Worm (Caenorhabditis elegans) whole organism, late embryonic: ENCODE data around the gene wdr-83.

ENCODE experiments used
- C08G9.2 ChIP-seq: sonication (generic microtip); optimal IDR thresholded peaks from 2 replicates; lab custom pipeline; 2016; ENCODE audit warnings: mild to moderate bottlenecking, missing genetic modification characterization, moderate library complexity, missing compliant biosample characterization
- C38D4.7 ChIP-seq: fragments of 200-800 bp; sonication (Bioruptor generic); optimal IDR thresholded peaks from 2 replicates; lab custom pipeline; 2018; ENCODE audit warnings: mild to moderate bottlenecking, missing genetic modification characterization, moderate library complexity, missing compliant biosample characterization
- K09A11.1 ChIP-seq: sonication (generic microtip); optimal IDR thresholded peaks from 2 replicates; lab custom pipeline; 2017; ENCODE audit warnings: antibody characterized with exemption, mild to moderate bottlenecking, missing genetic modification characterization, missing compliant biosample characterization; ENCODE audit not compliant: insufficient read depth
- Y22D7AL.16 ChIP-seq: sonication (generic microtip); optimal IDR thresholded peaks from 2 replicates; lab custom pipeline; 2016; ENCODE audit warnings: missing genetic modification characterization, missing compliant biosample characterization
- ahr-1 ChIP-seq: sonication (generic microtip); optimal IDR thresholded peaks from 2 replicates; lab custom pipeline; 2016; ENCODE audit warnings: missing genetic modification characterization, missing compliant biosample characterization
- ceh-18 ChIP-seq: sonication (generic microtip); optimal IDR thresholded peaks from 2 replicates; lab custom pipeline; 2016; ENCODE audit warnings: missing genetic modification characterization, missing compliant biosample characterization
- ceh-2 ChIP-seq: sonication (generic microtip); optimal IDR thresholded peaks from 2 replicates; lab custom pipeline; 2016; ENCODE audit warnings: missing genotype, missing genetic modification characterization, missing compliant biosample characterization
- ceh-24 ChIP-seq: sonication (generic microtip); optimal IDR thresholded peaks from 2 replicates; lab custom pipeline; 2016; ENCODE audit warnings: mild to moderate bottlenecking, missing genetic modification characterization, missing compliant biosample characterization
- ceh-31 ChIP-seq: sonication (generic microtip); optimal IDR thresholded peaks from 2 replicates; lab custom pipeline; 2016; ENCODE audit warnings: missing genetic modification characterization, missing compliant biosample characterization
- ceh-34 ChIP-seq: sonication (generic microtip); optimal IDR thresholded peaks from 2 replicates; lab custom pipeline; 2016; ENCODE audit warnings: mild to moderate bottlenecking, missing genetic modification characterization, missing compliant biosample characterization
- ceh-48 ChIP-seq: sonication (generic microtip); optimal IDR thresholded peaks from 2 replicates; lab custom pipeline; 2016; ENCODE audit warnings: missing genetic modification characterization, inconsistent platforms, missing compliant biosample characterization
- ceh-6 ChIP-seq: fragments of 200-800 bp; sonication (Bioruptor generic); optimal IDR thresholded peaks from 2 replicates; lab custom pipeline; 2018; ENCODE audit warnings: mild to moderate bottlenecking, missing genetic modification characterization, missing compliant biosample characterization
- ceh-9 ChIP-seq: sonication (generic microtip); optimal IDR thresholded peaks from 2 replicates; lab custom pipeline; 2016; ENCODE audit warnings: mild to moderate bottlenecking, missing genetic modification characterization, inconsistent platforms, missing compliant biosample characterization
- che-1 ChIP-seq: sonication (generic microtip); optimal IDR thresholded peaks from 2 replicates; lab custom pipeline; 2016; ENCODE audit warnings: mild to moderate bottlenecking, missing genetic modification characterization, missing compliant biosample characterization
- dmd-4 ChIP-seq: sonication (generic microtip); optimal IDR thresholded peaks from 2 replicates; lab custom pipeline; 2016; ENCODE audit warnings: borderline replicate concordance, missing genetic modification characterization, missing compliant biosample characterization
- elt-2 ChIP-seq: sonication (generic microtip); optimal IDR thresholded peaks from 2 replicates; lab custom pipeline; 2016; ENCODE audit warnings: missing genetic modification reagents, missing genetic modification characterization, missing compliant biosample characterization
- ets-4 ChIP-seq: sonication (generic microtip); optimal IDR thresholded peaks from 2 replicates; lab custom pipeline; 2016; ENCODE audit warnings: missing genetic modification characterization, missing compliant biosample characterization
- fax-1 ChIP-seq: sonication (generic microtip); optimal IDR thresholded peaks from 2 replicates; lab custom pipeline; 2016; ENCODE audit warnings: missing genotype, missing genetic modification characterization, missing compliant biosample characterization
- fkh-10 ChIP-seq: fragments of 150-350 bp; optimal IDR thresholded peaks from 2 replicates; lab custom pipeline; 2014; ENCODE audit warnings: missing biosample characterization, missing genetic modification reagents, missing genetic modification characterization
- fkh-6 ChIP-seq: sonication (generic microtip); optimal IDR thresholded peaks from 2 replicates; lab custom pipeline; 2016; ENCODE audit warnings: missing genetic modification characterization, missing compliant biosample characterization
- hlh-13 ChIP-seq: fragments of 200-800 bp; sonication (Bioruptor generic); optimal IDR thresholded peaks from 2 replicates; lab custom pipeline; 2018; ENCODE audit warnings: mild to moderate bottlenecking, missing genetic modification characterization, missing compliant biosample characterization
- hlh-15 ChIP-seq: sonication (generic microtip); optimal IDR thresholded peaks from 2 replicates; lab custom pipeline; 2016; ENCODE audit warnings: missing genetic modification characterization, missing compliant biosample characterization
- hlh-30 ChIP-seq: sonication (generic microtip); optimal IDR thresholded peaks from 2 replicates; lab custom pipeline; 2017; ENCODE audit warnings: antibody characterized with exemption, missing genetic modification characterization, missing compliant biosample characterization; ENCODE audit not compliant: insufficient read depth
- hlh-6 ChIP-seq: sonication (generic microtip); optimal IDR thresholded peaks from 2 replicates; lab custom pipeline; 2016; ENCODE audit warnings: missing genotype, missing genetic modification characterization, missing compliant biosample characterization
- madf-2 ChIP-seq: sonication (generic microtip); optimal IDR thresholded peaks from 2 replicates; lab custom pipeline; 2017; ENCODE audit warnings: missing genetic modification characterization, missing compliant biosample characterization
- nfya-1 ChIP-seq: sonication (generic microtip); optimal IDR thresholded peaks from 2 replicates; lab custom pipeline; 2017; ENCODE audit warnings: missing genetic modification characterization, mild to moderate bottlenecking, missing compliant biosample characterization, antibody characterized with exemption, moderate library complexity
- nhr-232 ChIP-seq: sonication (generic microtip); optimal IDR thresholded peaks from 2 replicates; lab custom pipeline; 2016; ENCODE audit warnings: missing genetic modification characterization, missing compliant biosample characterization
- odd-2 ChIP-seq: sonication (generic microtip); optimal IDR thresholded peaks from 2 replicates; lab custom pipeline; 2017; ENCODE audit warnings: antibody characterized with exemption, mild to moderate bottlenecking, missing genetic modification characterization, missing compliant biosample characterization
- pat-9 ChIP-seq: fragments of 200-800 bp; sonication (Bioruptor generic); optimal IDR thresholded peaks from 2 replicates; lab custom pipeline; 2018; ENCODE audit warnings: mild to moderate bottlenecking, missing genetic modification characterization, moderate library complexity, missing compliant biosample characterization
- pax-1 ChIP-seq: fragments of 150-350 bp; optimal IDR thresholded peaks from 2 replicates; lab custom pipeline; 2014; ENCODE audit warnings: missing biosample characterization, missing genetic modification characterization
- pqm-1 ChIP-seq: sonication (generic microtip); optimal IDR thresholded peaks from 2 replicates; lab custom pipeline; 2016; ENCODE audit warnings: missing genetic modification characterization, missing compliant biosample characterization
- pros-1 ChIP-seq: fragments of 150-350 bp; optimal IDR thresholded peaks from 2 replicates; lab custom pipeline; 2014; ENCODE audit warnings: missing biosample characterization, missing genetic modification reagents, missing genetic modification characterization
- ref-2 ChIP-seq: sonication (generic microtip); optimal IDR thresholded peaks from 2 replicates; lab custom pipeline; 2016; ENCODE audit warnings: missing genetic modification characterization, missing compliant biosample characterization
- rnt-1 ChIP-seq: sonication (generic microtip); optimal IDR thresholded peaks from 2 replicates; lab custom pipeline; 2016; ENCODE audit warnings: missing genetic modification characterization, missing compliant biosample characterization
- sdc-2 ChIP-seq: sonication (generic microtip); optimal IDR thresholded peaks from 2 replicates; lab custom pipeline; 2016; ENCODE audit warnings: missing genotype, missing genetic modification characterization, missing compliant biosample characterization
- sox-4 ChIP-seq: sonication (generic microtip); optimal IDR thresholded peaks from 2 replicates; lab custom pipeline; 2017; ENCODE audit warnings: mild to moderate bottlenecking, missing genetic modification characterization, inconsistent platforms, missing compliant biosample characterization
- syd-9 ChIP-seq: sonication (generic microtip); optimal IDR thresholded peaks from 2 replicates; lab custom pipeline; 2016; ENCODE audit warnings: mild to moderate bottlenecking, missing genetic modification characterization, moderate library complexity, missing compliant biosample characterization
- tbx-2 ChIP-seq: sonication (generic microtip); optimal IDR thresholded peaks from 2 replicates; lab custom pipeline; 2016; ENCODE audit warnings: missing genetic modification characterization, missing compliant biosample characterization
- ttx-3 ChIP-seq: sonication (generic microtip); optimal IDR thresholded peaks from 2 replicates; lab custom pipeline; 2016; ENCODE audit warnings: missing genetic modification reagents, missing genetic modification characterization, missing compliant biosample characterization
- unc-3 ChIP-seq, 2 experiments: fragments of 200-800 bp in 1 of 2; sonication (Bioruptor generic) in 1 of 2; sonication (generic microtip) in 1 of 2; conservative IDR thresholded peaks in 1 of 2; optimal IDR thresholded peaks in 1 of 2; 2 replicates each; pipeline versions ENCODE4 v1.3.6 to Lab custom; 2016 to 2022; ENCODE audit warnings: missing compliant biosample characterization in 2 of 2, missing genetic modification characterization in 2 of 2, missing genetic modification reagents in 1 of 2
- unc-42 ChIP-seq: sonication (generic microtip); optimal IDR thresholded peaks from 2 replicates; lab custom pipeline; 2016; ENCODE audit warnings: missing genotype, missing genetic modification characterization, missing compliant biosample characterization
- unc-86 ChIP-seq: sonication (generic microtip); optimal IDR thresholded peaks from 2 replicates; lab custom pipeline; 2016; ENCODE audit warnings: missing genetic modification characterization, missing compliant biosample characterization
- zip-5 ChIP-seq: sonication (generic microtip); optimal IDR thresholded peaks from 2 replicates; lab custom pipeline; 2016; ENCODE audit warnings: missing genetic modification characterization, missing compliant biosample characterization
- ztf-16 ChIP-seq: sonication (generic microtip); optimal IDR thresholded peaks from 2 replicates; lab custom pipeline; 2017; ENCODE audit warnings: missing genetic modification characterization, missing compliant biosample characterization

Gene wdr-83

DNA sequence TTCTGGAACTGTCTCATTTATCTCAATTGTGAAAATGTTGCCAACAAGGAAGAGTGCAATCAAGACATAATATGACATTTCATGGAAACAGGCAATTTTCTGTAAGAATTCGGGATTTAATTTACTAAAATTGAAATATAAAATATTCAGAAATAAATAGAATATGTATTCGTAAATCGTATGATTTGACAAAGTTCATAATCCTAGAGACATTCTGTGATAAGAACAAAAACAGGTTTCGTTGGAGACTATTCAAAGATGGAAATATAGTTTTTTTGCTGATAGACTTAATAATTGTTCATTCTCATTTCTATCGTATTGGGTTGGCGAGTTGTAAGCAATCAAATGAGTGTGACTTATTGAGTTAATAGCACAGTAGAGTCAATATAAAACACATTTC lies 26.5 kb upstream of the wdr-83 start, which contains the start of gene C27A2.12:
C27A2.12 (minus strand) TSS at position 101 of the 400 bp plus-strand sequence.
- no peak for TF ChIP-seq dmd-4 (tag; lab: Kevin White, UChicago)
- TF ChIP-seq ttx-3 (tag; lab: Kevin White, UChicago), result no peak
- no peak for TF ChIP-seq ceh-9 (tag; lab: Kevin White, UChicago)
- TF ChIP-seq hlh-13, result no peak
- no peak for TF ChIP-seq ahr-1 (tag; lab: Kevin White, UChicago)
- no peak for TF ChIP-seq hlh-30 (tag; lab: Kevin White, UChicago)
- no peak for TF ChIP-seq hlh-15 (tag; lab: Kevin White, UChicago)
- TF ChIP-seq nfya-1, result no peak
- no peak for TF ChIP-seq Y22D7AL.16
- TF ChIP-seq K09A11.1 (tag; lab: Kevin White, UChicago), result no peak

DNA sequence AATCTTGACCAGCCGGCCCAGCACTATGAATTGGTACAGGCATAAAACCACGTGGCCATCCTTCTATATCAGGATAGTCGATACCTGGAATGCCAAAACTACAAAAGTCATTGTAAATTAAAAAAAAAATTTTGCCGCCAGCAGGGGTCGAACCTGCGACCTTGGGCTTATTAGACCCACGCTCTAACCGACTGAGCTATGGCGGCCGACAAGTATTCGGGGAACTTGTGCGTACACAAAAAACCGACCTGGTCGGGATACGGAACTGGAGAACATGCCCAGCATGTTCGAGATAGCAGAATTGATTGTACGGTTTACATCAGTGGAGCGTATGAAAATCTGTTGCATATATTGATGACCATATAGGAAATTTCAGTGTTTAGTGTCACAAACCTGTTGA lies 25.8 kb upstream of the wdr-83 start:
- TF ChIP-seq sox-4 (tag; lab: Kevin White, UChicago) (peak; percentile 9), syd-9 (tag; lab: Kevin White, UChicago) (no peak), fkh-10 (GFP tag; lab: Kevin White, UChicago) (no peak), fkh-6 (tag; lab: Kevin White, UChicago) (no peak), fax-1 (tag; lab: Kevin White, UChicago) (peak; percentile 3), ttx-3 (tag; lab: Kevin White, UChicago) (peak; percentile 12), ztf-16 (tag; lab: Kevin White, UChicago) (peak; percentile 44), hlh-6 (peak; percentile 33), elt-2 (tag; lab: Kevin White, UChicago) (peak; percentile 96), che-1 (peak; percentile 46), nhr-232 (tag; lab: Kevin White, UChicago) (peak; percentile 35)
- TF ChIP-seq, all 69 proteins: peak for 8

- TF ChIP-seq unc-86 (tag; lab: Kevin White, UChicago) (no peak), ztf-16 (tag; lab: Kevin White, UChicago) (no peak), ahr-1 (tag; lab: Kevin White, UChicago) (no peak), ceh-18 (no peak), nhr-232 (tag; lab: Kevin White, UChicago) (no peak), odd-2 (tag; lab: Kevin White, UChicago) (no peak), tbx-2 (tag; lab: Kevin White, UChicago) (no peak)
These were observed 24.7 kb upstream of the wdr-83 start for ce11 chrII:5056254-5056653.

DNA sequence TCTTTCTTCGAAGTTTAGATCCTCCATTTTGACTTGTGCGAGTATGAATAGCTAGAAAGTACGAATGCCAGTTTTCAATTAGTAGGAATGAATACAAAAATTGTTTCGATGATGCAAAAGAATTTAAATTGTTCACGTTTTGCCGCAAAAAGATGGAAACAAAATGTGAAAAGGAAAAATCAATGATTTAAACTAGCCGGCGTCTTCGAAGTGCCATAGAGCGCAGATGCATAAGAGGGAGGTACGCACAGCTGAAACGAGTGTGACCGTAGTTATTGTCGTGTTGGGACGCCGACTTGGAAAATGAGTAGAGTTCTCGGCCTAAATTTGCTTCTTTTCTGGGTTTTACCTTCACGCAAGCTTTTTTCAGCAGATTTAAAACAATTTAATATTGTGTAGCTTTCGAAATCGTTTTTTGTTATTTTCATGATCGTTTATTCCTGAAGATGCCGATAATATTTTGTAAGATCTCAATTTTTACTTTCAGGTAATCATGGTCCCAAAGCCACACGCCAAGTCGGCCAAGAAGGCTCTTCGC lies 23.7 kb upstream of the wdr-83 start, which contains the start of the genes ify-1 and rpl-22:
ify-1 (minus strand) TSS at position 51 of the 538 bp plus-strand sequence.
rpl-22 (plus strand) TSS at position 488 of the 538 bp plus-strand sequence.
- TF ChIP-seq ceh-48 (tag; lab: Kevin White, UChicago) (peak; percentile 97), hlh-30 (tag; lab: Kevin White, UChicago) (peak; percentile 71), ztf-16 (tag; lab: Kevin White, UChicago) (peak; percentile 33), ceh-31 (tag; lab: Kevin White, UChicago) (peak; percentile 87), ets-4 (tag; lab: Kevin White, UChicago) (peak; percentile 50), pqm-1 (tag; lab: Kevin White, UChicago) (peak; percentile 36), elt-2 (tag; lab: Kevin White, UChicago) (peak; percentile 99), nfya-1 (peak; percentile 97), sox-4 (tag; lab: Kevin White, UChicago) (peak; percentile 35), pax-1 (tag; lab: Kevin White, UChicago) (peak; percentile 68), ref-2 (tag; lab: Kevin White, UChicago) (peak; percentile 71), unc-42 (peak; percentile 82), C08G9.2 (tag; lab: Kevin White, UChicago) (peak; percentile 54), C38D4.7 (no peak), sdc-2 (tag; lab: Kevin White, UChicago) (peak; percentile 34), ceh-24 (no peak), madf-2 (tag; lab: Kevin White, UChicago) (peak; percentile 50), unc-3 (GFP tag; conservative IDR thresholded peaks at IDR 0.05; lab: Robert Waterston, UW) (no peak), unc-3 (tag; optimal IDR thresholded peaks at IDR 0.05; lab: Kevin White, UChicago) (no peak), pat-9 (tag; lab: Kevin White, UChicago) (no peak), che-1 (no peak), ceh-34 (tag; lab: Kevin White, UChicago) (peak; percentile 51), ceh-2 (peak; percentile 16), ceh-6 (GFP tag; lab: Kevin White, UChicago) (no peak), zip-5 (tag; lab: Kevin White, UChicago) (peak; percentile 3), pros-1 (tag; lab: Kevin White, UChicago) (peak; percentile 73), rnt-1 (tag; lab: Kevin White, UChicago) (peak; percentile 73), tbx-2 (tag; lab: Kevin White, UChicago) (peak; percentile 70)
